Worm (Caenorhabditis elegans) whole organism, early embryonic: ENCODE results near the gene B0554.1.

Experiments used
- B0310.2 ChIP-seq: sonication (generic microtip); optimal IDR thresholded peaks from 2 replicates; lab custom pipeline; 2016; ENCODE audit warnings: mild to moderate bottlenecking, missing genetic modification characterization, missing compliant biosample characterization
- aly-1 ChIP-seq: sonication (generic microtip); optimal IDR thresholded peaks from 2 replicates; lab custom pipeline; 2016; ENCODE audit warnings: missing genetic modification characterization, missing compliant biosample characterization
- ama-1 ChIP-seq: fragments of 150-350 bp; optimal IDR thresholded peaks from 2 replicates; lab custom pipeline; 2014
- ets-7 ChIP-seq: sonication (generic microtip); optimal IDR thresholded peaks from 2 replicates; lab custom pipeline; 2016; ENCODE audit warnings: missing genotype, missing genetic modification characterization, missing compliant biosample characterization
- flt-1 ChIP-seq: fragments of 200-800 bp; sonication (Bioruptor generic); IDR thresholded peaks from 2 replicates; pipeline ENCODE4 v1.3.6; 2022; ENCODE audit warnings: missing genetic modification characterization, missing compliant biosample characterization
- hmbx-1 ChIP-seq: sonication (generic microtip); optimal IDR thresholded peaks from 2 replicates; lab custom pipeline; 2016; ENCODE audit warnings: mild to moderate bottlenecking, missing genetic modification characterization, missing compliant biosample characterization
- pes-1 ChIP-seq: fragments of 200-800 bp; sonication (Bioruptor generic); IDR thresholded peaks from 2 replicates; pipeline ENCODE4 v1.3.6; 2022; ENCODE audit warnings: missing genetic modification reagents, missing genetic modification characterization, missing compliant biosample characterization
- tbx-11 ChIP-seq: fragments of 200-800 bp; sonication (Bioruptor generic); IDR thresholded peaks from 2 replicates; pipeline ENCODE4 v1.3.6; 2022; ENCODE audit warnings: missing genetic modification characterization, missing compliant biosample characterization

ce11 chrV:396309-396708 is 41.9 kb upstream of the B0554.1 start, which contains the start of gene nhr-253:
- TF ChIP-seq ets-7 (tag; lab: Kevin White, UChicago) (no peak), B0310.2 (tag; lab: Kevin White, UChicago) (no peak), ama-1 (lab: Kevin White, UChicago) (no peak), pes-1 (GFP tag; lab: Robert Waterston, UW) (no peak), flt-1 (no peak), hmbx-1 (tag; lab: Kevin White, UChicago) (no peak), aly-1 (tag; lab: Kevin White, UChicago) (no peak), tbx-11 (GFP tag; lab: Robert Waterston, UW) (no peak)
